Fruit fly (Drosophila melanogaster) whole organism, prepupa: ENCODE results near the gene CG33160.

ENCODE experiments used
- CG1621 ChIP-seq: fragments of 200-800 bp; sonication (Bioruptor generic); optimal IDR thresholded peaks from 3 replicates; lab custom pipeline; 2018; ENCODE audit warnings: missing biosample characterization, mild to moderate bottlenecking, missing genetic modification characterization
- CG8632 ChIP-seq: fragments of 200-800 bp; sonication (Bioruptor generic); optimal IDR thresholded peaks from 3 replicates; lab custom pipeline; 2016; ENCODE audit warnings: missing biosample characterization, missing genetic modification characterization
- CG9139 ChIP-seq: fragments of 200-800 bp; sonication (Bioruptor generic); optimal IDR thresholded peaks from 3 replicates; lab custom pipeline; 2017; ENCODE audit warnings: missing biosample characterization, mild to moderate bottlenecking, missing genetic modification characterization
- Gug ChIP-seq: fragments of 200-800 bp; sonication (Bioruptor generic); IDR thresholded peaks from 2 replicates; pipeline ENCODE4 v1.3.6; 2022; ENCODE audit warnings: missing biosample characterization, missing genetic modification characterization
- Hr39 ChIP-seq: fragments of 200-800 bp; sonication (Bioruptor generic); optimal IDR thresholded peaks from 2 replicates; lab custom pipeline; 2016; ENCODE audit warnings: missing biosample characterization, missing genetic modification characterization

DNA sequence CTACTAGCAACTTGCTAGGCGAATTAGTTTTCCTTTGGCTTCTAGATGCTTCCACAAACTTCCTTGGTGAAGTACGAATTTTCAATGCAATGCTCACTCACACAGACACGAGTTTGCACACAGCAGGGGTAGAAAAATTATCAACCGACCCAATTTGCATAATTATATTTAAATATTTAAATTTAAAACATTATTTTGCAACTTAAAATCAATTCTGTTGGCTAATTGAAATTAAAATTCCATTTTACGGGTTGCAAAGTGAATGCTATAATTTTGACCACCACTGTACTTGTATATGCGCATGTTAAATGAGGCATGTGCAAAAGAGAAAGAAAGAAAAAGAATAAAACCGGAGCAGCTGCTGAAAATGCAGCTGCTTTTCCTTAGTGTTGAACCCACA, 12.1 kb downstream of the CG33160 start:
- TF ChIP-seq CG9139 (GFP tag; lab: Kevin White, UChicago): peak; percentile 85
- TF ChIP-seq CG1621 (tag; lab: Kevin White, UChicago): peak; percentile 92
- TF ChIP-seq Hr39 (GFP tag; lab: Kevin White, UChicago): peak; percentile 92
- TF ChIP-seq CG8632: peak; percentile 97
- TF ChIP-seq Gug (GFP tag; lab: Robert Waterston, UW): peak; percentile 98
